Worm (Caenorhabditis elegans) whole organism, young adult: ENCODE measurements around the gene rad-54.L2.

ENCODE experiments used
- C06A6.2 ChIP-seq: fragments of 200-800 bp; sonication (Bioruptor generic); conservative IDR thresholded peaks from 2 replicates; pipeline ENCODE4 v1.3.6; 2022; ENCODE audit warnings: missing genetic modification characterization, missing compliant biosample characterization
- D2030.7 ChIP-seq: fragments of 200-800 bp; sonication (Bioruptor generic); IDR thresholded peaks from 2 replicates; pipeline ENCODE4 v1.3.6; 2022; ENCODE audit warnings: missing genetic modification reagents, missing genetic modification characterization, missing compliant biosample characterization
- F22D6.2 ChIP-seq: sonication (generic microtip); optimal IDR thresholded peaks from 2 replicates; lab custom pipeline; 2016; ENCODE audit warnings: mild to moderate bottlenecking, missing genetic modification characterization, missing compliant biosample characterization
- F33H1.4 ChIP-seq: fragments of 200-800 bp; sonication (Bioruptor generic); IDR thresholded peaks from 2 replicates; pipeline ENCODE4 v1.3.6; 2022; ENCODE audit warnings: missing genetic modification reagents, missing genetic modification characterization, missing compliant biosample characterization
- F39B2.1 ChIP-seq: fragments of 200-800 bp; sonication (Bioruptor generic); IDR thresholded peaks from 2 replicates; pipeline ENCODE4 v1.3.6; 2022; ENCODE audit warnings: missing genetic modification reagents, missing genetic modification characterization, missing compliant biosample characterization
- F55B11.4 ChIP-seq: sonication (generic microtip); optimal IDR thresholded peaks from 2 replicates; lab custom pipeline; 2016; ENCODE audit warnings: missing compliant biosample characterization, missing genetic modification characterization, borderline replicate concordance; ENCODE audit not compliant: insufficient read depth
- K12H6.12 ChIP-seq: fragments of 200-800 bp; sonication (Bioruptor generic); optimal IDR thresholded peaks from 2 replicates; lab custom pipeline; 2018; ENCODE audit warnings: mild to moderate bottlenecking, missing genetic modification characterization, missing compliant biosample characterization
- Y95B8A.8 ChIP-seq: fragments of 200-800 bp; sonication (Bioruptor generic); IDR thresholded peaks from 2 replicates; pipeline ENCODE4 v1.3.6; 2022; ENCODE audit warnings: missing genetic modification reagents, missing genetic modification characterization, missing compliant biosample characterization
- akir-1 ChIP-seq: fragments of 200-800 bp; sonication (Bioruptor generic); optimal IDR thresholded peaks from 2 replicates; lab custom pipeline; 2018; ENCODE audit warnings: mild to moderate bottlenecking, missing genetic modification characterization, moderate library complexity, missing compliant biosample characterization
- ama-1 ChIP-seq, 3 experiments: fragments of 150-350 bp in 1 of 3; sonication (generic microtip) in 2 of 3; optimal IDR thresholded peaks; 2 replicates each; lab custom pipeline; 2014 to 2018; ENCODE audit warnings: missing biosample characterization in 2 of 3, missing genetic modification characterization in 2 of 3, missing genetic modification reagents in 2 of 3
- aptf-2 ChIP-seq: fragments of 200-800 bp; sonication (Bioruptor generic); conservative IDR thresholded peaks from 2 replicates; pipeline ENCODE4 v1.3.6; 2022; ENCODE audit warnings: missing genetic modification reagents, missing genetic modification characterization, missing compliant biosample characterization
- athp-1 ChIP-seq: sonication (generic microtip); optimal IDR thresholded peaks from 2 replicates; lab custom pipeline; 2017; ENCODE audit warnings: mild to moderate bottlenecking, missing genetic modification characterization, missing compliant biosample characterization
- attf-3 ChIP-seq: fragments of 200-800 bp; sonication (Bioruptor generic); conservative IDR thresholded peaks from 2 replicates; pipeline ENCODE4 v1.3.6; 2022; ENCODE audit warnings: missing genetic modification reagents, missing genetic modification characterization, missing compliant biosample characterization
- attf-5 ChIP-seq: fragments of 200-800 bp; sonication (Bioruptor generic); optimal IDR thresholded peaks from 2 replicates; lab custom pipeline; 2018; ENCODE audit warnings: mild to moderate bottlenecking, missing genetic modification characterization, missing compliant biosample characterization
- ccch-3 ChIP-seq: fragments of 200-800 bp; sonication (Bioruptor generic); optimal IDR thresholded peaks from 2 replicates; lab custom pipeline; 2018; ENCODE audit warnings: mild to moderate bottlenecking, missing genetic modification characterization, missing compliant biosample characterization
- ceh-27 ChIP-seq: fragments of 200-800 bp; sonication (Bioruptor generic); optimal IDR thresholded peaks from 2 replicates; lab custom pipeline; 2018; ENCODE audit warnings: mild to moderate bottlenecking, missing genetic modification characterization, moderate library complexity, missing compliant biosample characterization
- ceh-79 ChIP-seq: sonication (generic microtip); optimal IDR thresholded peaks from 2 replicates; lab custom pipeline; 2017; ENCODE audit warnings: mild to moderate bottlenecking, missing genetic modification characterization, missing compliant biosample characterization
- ceh-91 ChIP-seq: fragments of 200-800 bp; sonication (Bioruptor generic); IDR thresholded peaks from 2 replicates; pipeline ENCODE4 v1.3.6; 2022; ENCODE audit warnings: missing genetic modification reagents, missing genetic modification characterization, missing compliant biosample characterization
- dpff-1 ChIP-seq: sonication (generic microtip); optimal IDR thresholded peaks from 2 replicates; lab custom pipeline; 2017; ENCODE audit warnings: mild to moderate bottlenecking, missing genetic modification characterization, missing compliant biosample characterization
- dpl-1 ChIP-seq: fragments of 150-350 bp; optimal IDR thresholded peaks from 2 replicates; lab custom pipeline; 2014; ENCODE audit warnings: missing biosample characterization, missing genetic modification reagents, missing genetic modification characterization
- efl-1 ChIP-seq: fragments of 150-350 bp; optimal IDR thresholded peaks from 2 replicates; lab custom pipeline; 2014; ENCODE audit warnings: missing biosample characterization, missing genetic modification reagents, missing genetic modification characterization
- gei-17 ChIP-seq: fragments of 200-800 bp; sonication (Bioruptor generic); optimal IDR thresholded peaks from 2 replicates; lab custom pipeline; 2018; ENCODE audit warnings: mild to moderate bottlenecking, missing genetic modification characterization, missing compliant biosample characterization
- hlh-26 ChIP-seq: fragments of 200-800 bp; sonication (Bioruptor generic); conservative IDR thresholded peaks from 2 replicates; pipeline ENCODE4 v1.3.6; 2022; ENCODE audit warnings: missing genetic modification reagents, missing genetic modification characterization, missing compliant biosample characterization
- hmg-1.2 ChIP-seq: fragments of 200-800 bp; sonication (Bioruptor generic); IDR thresholded peaks from 2 replicates; pipeline ENCODE4 v1.3.6; 2022; ENCODE audit warnings: missing genetic modification reagents, missing genetic modification characterization, missing compliant biosample characterization
- lag-1 ChIP-seq: fragments of 200-800 bp; sonication (Bioruptor generic); IDR thresholded peaks from 2 replicates; pipeline ENCODE4 v1.3.6; 2022; ENCODE audit warnings: missing genetic modification reagents, missing genetic modification characterization, missing compliant biosample characterization
- lin-35 ChIP-seq, 3 experiments: fragments of 150-350 bp in 2 of 3; sonication (generic microtip) in 1 of 3; optimal IDR thresholded peaks; 2 replicates each; lab custom pipeline; 2014 to 2018; ENCODE audit warnings: missing biosample characterization in 3 of 3, missing genetic modification characterization in 3 of 3, missing genetic modification reagents in 3 of 3
- mxl-1 ChIP-seq: sonication (generic microtip); optimal IDR thresholded peaks from 2 replicates; lab custom pipeline; 2016; ENCODE audit warnings: missing genetic modification characterization, missing compliant biosample characterization
- nhr-27 ChIP-seq: fragments of 200-800 bp; sonication (Bioruptor generic); optimal IDR thresholded peaks from 2 replicates; lab custom pipeline; 2018; ENCODE audit warnings: mild to moderate bottlenecking, missing genetic modification characterization, moderate library complexity, missing compliant biosample characterization
- nhr-80 ChIP-seq: sonication (generic microtip); optimal IDR thresholded peaks from 2 replicates; lab custom pipeline; 2016; ENCODE audit warnings: missing genetic modification characterization, missing compliant biosample characterization
- pbrm-1 ChIP-seq: fragments of 200-800 bp; sonication (Bioruptor generic); IDR thresholded peaks from 2 replicates; pipeline ENCODE4 v1.3.6; 2022; ENCODE audit warnings: missing genetic modification reagents, missing genetic modification characterization, missing compliant biosample characterization
- rpc-1 ChIP-seq, 2 experiments: fragments of 150-350 bp in 1 of 2; sonication (generic microtip) in 1 of 2; optimal IDR thresholded peaks; 2 replicates each; lab custom pipeline; 2014 to 2018; ENCODE audit warnings: missing biosample characterization in 1 of 2, missing genetic modification characterization in 1 of 2, missing genetic modification reagents in 1 of 2, missing genotype in 1 of 2
- snpc-1.3 ChIP-seq: sonication (generic microtip); optimal IDR thresholded peaks from 2 replicates; lab custom pipeline; 2017; ENCODE audit warnings: missing genetic modification characterization, mild to moderate bottlenecking, missing compliant biosample characterization, antibody characterized with exemption, moderate library complexity, missing genotype, missing genetic modification reagents; ENCODE audit not compliant: insufficient read depth
- tbx-9 ChIP-seq: sonication (generic microtip); optimal IDR thresholded peaks from 2 replicates; lab custom pipeline; 2016; ENCODE audit warnings: borderline replicate concordance, missing genetic modification characterization, inconsistent platforms, missing compliant biosample characterization
- unc-130 ChIP-seq: sonication (generic microtip); optimal IDR thresholded peaks from 2 replicates; lab custom pipeline; 2016; ENCODE audit warnings: missing genetic modification reagents, missing genetic modification characterization, missing compliant biosample characterization
- zfh-2 ChIP-seq: fragments of 200-800 bp; sonication (Bioruptor generic); conservative IDR thresholded peaks from 2 replicates; pipeline ENCODE4 v1.3.6; 2022; ENCODE audit warnings: missing genetic modification reagents, missing genetic modification characterization, missing compliant biosample characterization
- zim-3 ChIP-seq: sonication (generic microtip); optimal IDR thresholded peaks from 2 replicates; lab custom pipeline; 2017; ENCODE audit warnings: mild to moderate bottlenecking, missing genetic modification characterization, moderate library complexity, missing compliant biosample characterization
- ztf-28 ChIP-seq: fragments of 200-800 bp; sonication (Bioruptor generic); IDR thresholded peaks from 2 replicates; pipeline ENCODE4 v1.3.6; 2022; ENCODE audit warnings: missing genetic modification reagents, missing genetic modification characterization, missing compliant biosample characterization
- ztf-3 ChIP-seq: fragments of 200-800 bp; sonication (Bioruptor generic); optimal IDR thresholded peaks from 2 replicates; lab custom pipeline; 2018; ENCODE audit warnings: mild to moderate bottlenecking, missing genetic modification characterization, missing compliant biosample characterization
- ztf-6 ChIP-seq: fragments of 200-800 bp; sonication (Bioruptor generic); IDR thresholded peaks from 2 replicates; pipeline ENCODE4 v1.3.6; 2022; ENCODE audit warnings: missing genetic modification reagents, missing genetic modification characterization, missing compliant biosample characterization

Gene rad-54.L2

DNA sequence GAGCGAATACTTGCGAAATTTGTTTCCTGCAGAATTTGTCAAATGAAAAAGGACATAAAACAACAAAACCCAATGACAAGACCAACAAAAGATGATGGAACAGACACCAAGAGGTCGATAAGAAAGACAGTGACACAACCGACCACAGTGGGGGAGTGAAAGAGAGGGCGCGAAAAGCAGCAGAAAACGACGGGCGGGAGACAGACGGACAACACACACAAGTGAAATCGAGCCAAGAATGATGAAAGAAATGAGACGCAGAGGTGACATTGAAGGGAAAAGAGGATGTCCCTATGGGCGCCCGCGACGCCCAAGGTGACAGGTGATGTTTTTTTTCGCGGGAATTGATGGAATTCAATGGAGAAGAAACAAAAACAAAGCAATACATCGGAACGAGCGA lies 27.8 kb upstream of the rad-54.L2 start (continued):
- no peak for TF ChIP-seq nhr-27 (tag; lab: Kevin White, UChicago)
- no peak for TF ChIP-seq dpff-1 (tag; lab: Kevin White, UChicago)
- TF ChIP-seq ceh-27 (GFP tag; lab: Kevin White, UChicago), result no peak
- no peak for TF ChIP-seq F39B2.1 (GFP tag; lab: Robert Waterston, UW)
- TF ChIP-seq hlh-26, result no peak
- no peak for TF ChIP-seq mxl-1
- TF ChIP-seq C06A6.2 (GFP tag; lab: Robert Waterston, UW), result no peak
- TF ChIP-seq ztf-6 (GFP tag; lab: Robert Waterston, UW), result no peak

DNA sequence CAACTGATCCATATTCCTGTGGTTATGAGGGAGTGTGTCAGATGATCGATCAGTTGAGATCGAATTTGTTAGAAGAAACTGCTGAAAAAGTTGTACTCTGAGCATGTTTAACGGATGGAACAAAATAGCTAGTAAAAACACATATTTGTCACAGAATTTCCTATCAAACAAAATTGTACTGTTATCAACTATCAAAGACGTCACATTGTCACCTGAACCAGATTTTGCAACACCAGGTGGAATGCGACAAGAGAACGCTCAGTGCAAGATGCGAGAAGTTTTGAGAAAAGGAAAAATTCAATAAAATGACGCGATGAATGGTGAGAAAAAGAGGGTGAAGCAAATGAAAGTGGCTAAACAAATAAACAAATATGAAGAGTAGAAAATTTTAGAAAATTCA lies 26.3 kb upstream of the rad-54.L2 start:
- TF ChIP-seq nhr-80 (tag; lab: Kevin White, UChicago) (peak; percentile 18), ztf-3 (GFP tag; lab: Kevin White, UChicago) (no peak)

DNA sequence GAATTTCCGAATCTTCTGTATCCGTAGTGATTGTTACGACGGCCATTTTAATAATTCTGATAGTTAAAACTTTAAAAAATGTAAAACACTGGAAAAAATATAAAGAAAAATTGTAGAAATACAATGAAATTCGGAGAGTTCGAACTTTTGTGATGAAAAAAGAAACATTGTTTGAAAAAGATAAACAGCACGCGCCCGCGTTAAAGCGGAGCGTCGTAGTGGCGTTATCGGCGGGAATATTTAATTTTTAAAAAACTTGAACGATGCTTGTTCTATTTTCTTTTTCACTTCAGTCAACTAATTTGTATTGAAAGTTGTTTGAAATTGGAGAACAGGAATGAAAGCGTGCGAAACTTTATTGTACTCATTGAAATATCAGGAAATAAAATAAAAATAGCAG lies 24.3 kb upstream of the rad-54.L2 start, which contains the start of gene npp-23:
Gene npp-23, minus strand, starts transcription at position 56 of the 400 bp plus-strand sequence.
- TF ChIP-seq ccch-3 (GFP tag; lab: Kevin White, UChicago) (no peak), lin-35 (GFP tag; optimal IDR thresholded peaks at IDR 0.05; lab: Kevin White, UChicago) (peak in 1 of 3 experiments; percentile 86), hmg-1.2 (GFP tag; lab: Robert Waterston, UW) (no peak), dpl-1 (GFP tag; lab: Kevin White, UChicago) (peak; percentile 71), unc-130 (GFP tag; lab: Kevin White, UChicago) (no peak), F22D6.2 (tag; lab: Kevin White, UChicago) (no peak), ztf-28 (GFP tag; lab: Robert Waterston, UW) (no peak), attf-5 (GFP tag; lab: Kevin White, UChicago) (no peak), athp-1 (tag; lab: Kevin White, UChicago) (no peak), F39B2.1 (GFP tag; lab: Robert Waterston, UW) (no peak), zim-3 (tag; lab: Kevin White, UChicago) (no peak), attf-3 (GFP tag; lab: Robert Waterston, UW) (peak; percentile 94), K12H6.12 (no peak), efl-1 (GFP tag; lab: Kevin White, UChicago) (peak; percentile 85), ztf-3 (GFP tag; lab: Kevin White, UChicago) (no peak), Y95B8A.8 (GFP tag; lab: Robert Waterston, UW) (no peak), ceh-79 (no peak), zfh-2 (no peak), rpc-1 (optimal IDR thresholded peaks at IDR 0.05; lab: Kevin White, UChicago) (no peak), rpc-1 (tag; optimal IDR thresholded peaks at IDR 0.05; lab: Kevin White, UChicago) (no peak), tbx-9 (tag; lab: Kevin White, UChicago) (no peak), D2030.7 (GFP tag; lab: Robert Waterston, UW) (no peak), F55B11.4 (tag; lab: Kevin White, UChicago) (no peak), F33H1.4 (no peak), snpc-1.3 (tag; lab: Kevin White, UChicago) (no peak), pbrm-1 (GFP tag; lab: Robert Waterston, UW) (no peak), mxl-1 (no peak), akir-1 (GFP tag; lab: Kevin White, UChicago) (no peak)

DNA sequence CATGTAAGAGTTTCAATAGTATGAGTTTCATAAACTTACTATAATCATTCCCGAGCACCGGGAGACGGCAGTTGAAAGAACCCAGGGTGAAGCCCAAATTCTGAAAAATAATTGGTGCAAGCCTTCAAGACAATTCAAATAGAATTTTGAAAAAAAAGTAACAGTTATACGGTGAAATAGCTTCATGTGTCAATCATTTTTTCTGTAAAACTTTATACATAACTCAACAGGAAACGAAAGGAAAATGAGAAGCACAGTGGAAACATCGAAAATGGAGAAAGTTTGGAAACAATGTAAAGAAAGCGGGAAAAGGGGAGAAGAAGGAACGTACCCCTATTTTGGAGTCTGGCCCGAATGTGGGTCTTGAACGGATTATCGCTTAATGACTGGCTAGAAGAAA lies 20.9 kb upstream of the rad-54.L2 start, which contains the start of gene C09G9.3:
Gene C09G9.3, minus strand, starts transcription at position 101 of the 400 bp plus-strand sequence.
- TF ChIP-seq aptf-2 (GFP tag; lab: Robert Waterston, UW) (no peak), lag-1 (GFP tag; lab: Robert Waterston, UW) (no peak), ceh-91 (no peak), ama-1 (optimal IDR thresholded peaks at IDR 0.05; lab: Kevin White, UChicago) (no peak), ama-1 (GFP tag; optimal IDR thresholded peaks at IDR 0.05; lab: Kevin White, UChicago) (no peak), gei-17 (GFP tag; lab: Kevin White, UChicago) (no peak)
